Worm (Caenorhabditis elegans): ENCODE results near the gene srx-116.

srx-116 gene

DNA sequence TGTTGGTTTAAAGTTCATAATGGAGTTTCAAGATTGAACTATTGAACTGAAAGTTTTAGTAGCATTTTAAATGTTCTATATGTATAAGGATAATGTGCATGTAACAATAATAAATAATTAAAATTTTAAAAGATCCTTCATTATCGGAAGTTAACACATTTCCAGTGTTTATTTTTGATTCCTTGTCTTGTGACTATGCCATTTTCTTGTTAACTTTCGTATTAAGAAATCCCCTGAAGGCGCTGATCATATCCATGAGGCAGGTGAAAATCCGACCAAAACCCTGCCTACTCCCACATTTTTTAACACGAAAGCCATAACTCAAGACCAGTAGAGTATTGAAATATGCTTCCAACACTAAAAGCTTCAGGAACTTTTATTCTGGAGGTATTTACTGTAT lies 49.0 kb downstream of the srx-116 start, which contains the start of gene R11D1.7:
TSS of gene R11D1.7 (plus strand) at position 301 of the 400 bp plus-strand sequence.
- no peak for TF ChIP-seq nhr-12 (tag; optimal IDR thresholded peaks at IDR 0.05)
- no peak for TF ChIP-seq elt-1 (tag; optimal IDR thresholded peaks at IDR 0.05; ENCODE audit: borderline replicate concordance, insufficient read depth)
- no peak for TF ChIP-seq mab-5 (tag; optimal IDR thresholded peaks at IDR 0.05)
- no peak for TF ChIP-seq nhr-76 (tag; optimal IDR thresholded peaks at IDR 0.05)
- TF ChIP-seq ham-2 (GFP tag; optimal IDR thresholded peaks at IDR 0.05): no peak
- no peak for TF ChIP-seq sem-2 (GFP tag; optimal IDR thresholded peaks at IDR 0.05)
- no peak for TF ChIP-seq drap-1 (GFP tag; optimal IDR thresholded peaks at IDR 0.05)
- no peak for TF ChIP-seq sptf-1 (tag; optimal IDR thresholded peaks at IDR 0.05)
- TF ChIP-seq cnd-1 (tag; optimal IDR thresholded peaks at IDR 0.05): no peak
- TF ChIP-seq nhr-2 (tag; optimal IDR thresholded peaks at IDR 0.05): no peak
- TF ChIP-seq ceh-43 (GFP tag; optimal IDR thresholded peaks at IDR 0.05): no peak
- TF ChIP-seq bed-3 (GFP tag; optimal IDR thresholded peaks at IDR 0.05): no peak
- TF ChIP-seq snpc-4 (tag; optimal IDR thresholded peaks at IDR 0.05): no peak

Measured in whole organism, mixed stage, embryonic.